Worm (Caenorhabditis elegans): ENCODE data around the gene fbxa-151.

- TF ChIP-seq dao-5 (tag; optimal IDR thresholded peaks at IDR 0.05) (no peak), him-1 (tag; optimal IDR thresholded peaks at IDR 0.05) (no peak), W03F9.2 (tag; optimal IDR thresholded peaks at IDR 0.05) (no peak)
These were observed 37.2 kb downstream of the fbxa-151 start for ce11 chrIII:1229510-1229909.
